Fruit fly (Drosophila melanogaster) whole organism, embryonic: Measurements from ENCODE around the gene CG32573.
A peak's percentile ranks its signal among the peaks of the same experiment; 100 is the strongest.

ENCODE experiments used
- B-H1 ChIP-seq: fragments of 200-800 bp; sonication (Bioruptor generic); IDR thresholded peaks from 3 replicates; pipeline ENCODE4 v1.3.6; 2022; ENCODE audit warnings: missing biosample characterization, missing genetic modification characterization
- Blimp-1 ChIP-seq: fragments of 200-800 bp; sonication (Bioruptor generic); optimal IDR thresholded peaks from 3 replicates; lab custom pipeline; 2018; ENCODE audit warnings: missing biosample characterization, missing genetic modification characterization, mild to moderate bottlenecking, moderate library complexity, missing genetic modification reagents
- CG10979 ChIP-seq: fragments of 200-800 bp; sonication (Bioruptor generic); optimal IDR thresholded peaks from 2 replicates; lab custom pipeline; 2018; ENCODE audit warnings: missing biosample characterization, mild to moderate bottlenecking, missing genetic modification characterization, moderate library complexity
- CG11504 ChIP-seq: fragments of 200-800 bp; sonication (Bioruptor generic); optimal IDR thresholded peaks from 3 replicates; lab custom pipeline; 2019; ENCODE audit warnings: missing biosample characterization, mild to moderate bottlenecking, missing genetic modification characterization, moderate library complexity
- CG17359 ChIP-seq: fragments of 200-800 bp; sonication (Bioruptor generic); optimal IDR thresholded peaks from 3 replicates; lab custom pipeline; 2018; ENCODE audit warnings: missing biosample characterization, mild to moderate bottlenecking, missing genetic modification characterization, moderate library complexity
- CG17361 ChIP-seq: fragments of 200-800 bp; sonication (Bioruptor generic); IDR thresholded peaks from 3 replicates; pipeline ENCODE4 v1.3.6; 2022; ENCODE audit warnings: missing biosample characterization, missing genetic modification characterization
- CG17385 ChIP-seq: fragments of 200-800 bp; sonication (Bioruptor generic); optimal IDR thresholded peaks from 3 replicates; lab custom pipeline; 2018; ENCODE audit warnings: missing biosample characterization, mild to moderate bottlenecking, missing genetic modification characterization
- CG18262 ChIP-seq: fragments of 200-800 bp; optimal IDR thresholded peaks from 3 replicates; lab custom pipeline; 2019; ENCODE audit warnings: missing biosample characterization, mild to moderate bottlenecking, missing genetic modification characterization, moderate library complexity
- CG18599 ChIP-seq: fragments of 200-800 bp; sonication (Bioruptor generic); optimal IDR thresholded peaks from 3 replicates; lab custom pipeline; 2017; ENCODE audit warnings: missing biosample characterization, missing genetic modification characterization, mild to moderate bottlenecking, moderate library complexity, missing genetic modification reagents
- CG30403 ChIP-seq: fragments of 200-800 bp; sonication (Bioruptor generic); optimal IDR thresholded peaks from 3 replicates; lab custom pipeline; 2016; ENCODE audit warnings: missing biosample characterization, missing genetic modification characterization
- CG3281 ChIP-seq: fragments of 200-800 bp; sonication (Bioruptor generic); optimal IDR thresholded peaks from 3 replicates; lab custom pipeline; 2017; ENCODE audit warnings: missing biosample characterization, mild to moderate bottlenecking, missing genetic modification characterization
- CG34376 ChIP-seq: fragments of 200-800 bp; sonication (Bioruptor generic); optimal IDR thresholded peaks from 2 replicates; lab custom pipeline; 2018; ENCODE audit warnings: missing biosample characterization, mild to moderate bottlenecking, missing genetic modification characterization
- CG43689 ChIP-seq: fragments of 200-800 bp; sonication (Bioruptor generic); IDR thresholded peaks from 2 replicates; pipeline ENCODE4 v1.3.6; 2022; ENCODE audit warnings: missing biosample characterization, missing genetic modification characterization
- CG4404 ChIP-seq: fragments of 200-800 bp; sonication (Bioruptor generic); IDR thresholded peaks from 2 replicates; pipeline ENCODE4 v1.3.6; 2022; ENCODE audit warnings: missing biosample characterization, missing genetic modification characterization
- CG6791 ChIP-seq: fragments of 200-800 bp; sonication (Bioruptor generic); IDR thresholded peaks from 3 replicates; pipeline ENCODE4 v1.3.6; 2022; ENCODE audit warnings: missing biosample characterization, missing genetic modification characterization; ENCODE audit not compliant: partially characterized antibody
- CG6854 ChIP-seq: fragments of 200-800 bp; sonication (Bioruptor generic); optimal IDR thresholded peaks from 3 replicates; lab custom pipeline; 2017; ENCODE audit warnings: missing biosample characterization, mild to moderate bottlenecking, missing genetic modification characterization
- CG7556 ChIP-seq: fragments of 200-800 bp; sonication (Bioruptor generic); optimal IDR thresholded peaks from 2 replicates; lab custom pipeline; 2017; ENCODE audit warnings: missing biosample characterization, mild to moderate bottlenecking, missing genetic modification characterization
- CoRest ChIP-seq: fragments of 200-800 bp; sonication (Bioruptor generic); optimal IDR thresholded peaks from 3 replicates; lab custom pipeline; 2018; ENCODE audit warnings: missing biosample characterization, mild to moderate bottlenecking, missing genetic modification characterization, moderate library complexity
- Hand ChIP-seq: fragments of 200-800 bp; sonication (Bioruptor generic); optimal IDR thresholded peaks from 2 replicates; lab custom pipeline; 2017; ENCODE audit warnings: mild to moderate bottlenecking, missing biosample characterization, missing genetic modification reagents, missing genetic modification characterization
- Hr51 ChIP-seq, 2 experiments: fragments of 200-800 bp; sonication (Bioruptor generic); optimal IDR thresholded peaks; 2 replicates in 1 of 2; 3 replicates in 1 of 2; lab custom pipeline; 2016 to 2018; ENCODE audit warnings: missing biosample characterization in 2 of 2, missing genetic modification characterization in 2 of 2, mild to moderate bottlenecking in 1 of 2, moderate library complexity in 1 of 2
- Med ChIP-seq: fragments of 200-800 bp; sonication (Bioruptor generic); peaks from one replicate; lab custom pipeline; 2016; ENCODE audit warnings: missing biosample characterization, missing genetic modification characterization, mild to moderate bottlenecking, inconsistent platforms, moderate library complexity
- Meics ChIP-seq: fragments of 200-800 bp; sonication (Bioruptor generic); optimal IDR thresholded peaks from 2 replicates; lab custom pipeline; 2017; ENCODE audit warnings: missing biosample characterization, mild to moderate bottlenecking, missing genetic modification characterization
- NC2α ChIP-seq: fragments of 200-800 bp; sonication (Bioruptor generic); optimal IDR thresholded peaks from 2 replicates; lab custom pipeline; 2016; ENCODE audit warnings: missing biosample characterization, missing genetic modification characterization
- Oli ChIP-seq: fragments of 200-800 bp; sonication (Bioruptor generic); optimal IDR thresholded peaks from 2 replicates; lab custom pipeline; 2018; ENCODE audit warnings: missing biosample characterization, mild to moderate bottlenecking, missing genetic modification characterization, moderate library complexity
- Pdp1 ChIP-seq, 2 experiments: fragments of 200-800 bp; sonication (Bioruptor generic); optimal IDR thresholded peaks; 3 replicates each; lab custom pipeline; 2016; ENCODE audit warnings: missing biosample characterization in 2 of 2, missing genetic modification characterization in 2 of 2, mild to moderate bottlenecking in 1 of 2, moderate library complexity in 1 of 2
- Poxn ChIP-seq: fragments of 200-800 bp; sonication (Bioruptor generic); IDR thresholded peaks from 2 replicates; pipeline ENCODE4 v1.3.6; 2022; ENCODE audit warnings: missing biosample characterization, missing genetic modification characterization
- Sox100B ChIP-seq: fragments of 200-800 bp; sonication (Bioruptor generic); optimal IDR thresholded peaks from 3 replicates; lab custom pipeline; 2018; ENCODE audit warnings: missing biosample characterization, mild to moderate bottlenecking, missing genetic modification characterization
- Sox102F ChIP-seq: fragments of 200-800 bp; sonication (Bioruptor generic); optimal IDR thresholded peaks from 2 replicates; lab custom pipeline; 2018; ENCODE audit warnings: missing biosample characterization, mild to moderate bottlenecking, missing genetic modification characterization, moderate library complexity
- Ssrp ChIP-seq: fragments of 200-800 bp; sonication (Bioruptor generic); optimal IDR thresholded peaks from 2 replicates; lab custom pipeline; 2018; ENCODE audit warnings: missing biosample characterization, mild to moderate bottlenecking, missing genetic modification characterization, moderate library complexity
- chinmo ChIP-seq: fragments of 200-800 bp; sonication (Bioruptor generic); IDR thresholded peaks from 4 replicates; pipeline ENCODE4 v1.3.6; 2022; ENCODE audit warnings: missing biosample characterization, missing genetic modification characterization; ENCODE audit not compliant: partially characterized antibody
- corto ChIP-seq: fragments of 200-800 bp; sonication (Bioruptor generic); optimal IDR thresholded peaks from 2 replicates; lab custom pipeline; 2016; ENCODE audit warnings: missing biosample characterization, mild to moderate bottlenecking, missing genetic modification characterization, moderate library complexity
- emc ChIP-seq: fragments of 200-800 bp; sonication (Bioruptor generic); optimal IDR thresholded peaks from 2 replicates; lab custom pipeline; 2016; ENCODE audit warnings: missing biosample characterization, missing genetic modification characterization
- esg ChIP-seq: fragments of 200-800 bp; sonication (Bioruptor generic); conservative IDR thresholded peaks from 2 replicates; pipeline ENCODE4 v1.3.6; 2022; ENCODE audit warnings: missing biosample characterization, missing genetic modification characterization
- fd96Cb ChIP-seq: fragments of 200-800 bp; sonication (Bioruptor generic); optimal IDR thresholded peaks from 2 replicates; lab custom pipeline; 2018; ENCODE audit warnings: missing biosample characterization, mild to moderate bottlenecking, missing genetic modification characterization, moderate library complexity
- gem ChIP-seq: fragments of 200-800 bp; sonication (Bioruptor generic); optimal IDR thresholded peaks from 2 replicates; lab custom pipeline; 2019; ENCODE audit warnings: missing biosample characterization, mild to moderate bottlenecking, missing genetic modification characterization, moderate library complexity
- grau ChIP-seq: fragments of 200-800 bp; optimal IDR thresholded peaks from 3 replicates; lab custom pipeline; 2019; ENCODE audit warnings: missing biosample characterization, mild to moderate bottlenecking, missing genetic modification characterization, moderate library complexity
- lab ChIP-seq: fragments of 200-800 bp; sonication (Bioruptor generic); optimal IDR thresholded peaks from 3 replicates; lab custom pipeline; 2017; ENCODE audit warnings: missing biosample characterization, missing genetic modification characterization, mild to moderate bottlenecking, moderate library complexity, missing genetic modification reagents
- maf-S ChIP-seq: fragments of 200-800 bp; sonication (Bioruptor generic); optimal IDR thresholded peaks from 2 replicates; lab custom pipeline; 2016; ENCODE audit warnings: missing biosample characterization, missing genetic modification characterization
- nmo ChIP-seq: fragments of 200-800 bp; sonication (Bioruptor generic); optimal IDR thresholded peaks from 2 replicates; lab custom pipeline; 2018; ENCODE audit warnings: missing biosample characterization, mild to moderate bottlenecking, missing genetic modification characterization, moderate library complexity
- org-1 ChIP-seq: fragments of 200-800 bp; sonication (Bioruptor generic); optimal IDR thresholded peaks from 2 replicates; lab custom pipeline; 2017; ENCODE audit warnings: missing biosample characterization, missing genetic modification characterization
- pb ChIP-seq: fragments of 200-800 bp; sonication (Bioruptor generic); optimal IDR thresholded peaks from 3 replicates; lab custom pipeline; 2016; ENCODE audit warnings: missing biosample characterization, missing genetic modification characterization
- phol ChIP-seq: fragments of 200-800 bp; sonication (Bioruptor generic); optimal IDR thresholded peaks from 3 replicates; lab custom pipeline; 2018; ENCODE audit warnings: missing biosample characterization, mild to moderate bottlenecking, missing genetic modification characterization, moderate library complexity
- row ChIP-seq: fragments of 200-800 bp; sonication (Bioruptor generic); IDR thresholded peaks from 3 replicates; pipeline ENCODE4 v1.3.6; 2022; ENCODE audit warnings: missing biosample characterization, missing genetic modification characterization
- sens ChIP-seq: fragments of 200-800 bp; sonication (Bioruptor generic); peaks from one replicate; lab custom pipeline; 2016; ENCODE audit warnings: missing biosample characterization, missing genetic modification characterization

CG32573 gene

dm6 chrX:16695658-16696181 is 44.5 kb downstream of the CG32573 start, which contains the start of gene CG4678 (continued):
- peak; percentile 73 for TF ChIP-seq sens (GFP tag; lab: Kevin White, UChicago)
- no peak for TF ChIP-seq NC2α (GFP tag; lab: Kevin White, UChicago)
- TF ChIP-seq corto (GFP tag; lab: Kevin White, UChicago) = no peak
- TF ChIP-seq CG6854 (GFP tag; lab: Kevin White, UChicago) = no peak

DNA sequence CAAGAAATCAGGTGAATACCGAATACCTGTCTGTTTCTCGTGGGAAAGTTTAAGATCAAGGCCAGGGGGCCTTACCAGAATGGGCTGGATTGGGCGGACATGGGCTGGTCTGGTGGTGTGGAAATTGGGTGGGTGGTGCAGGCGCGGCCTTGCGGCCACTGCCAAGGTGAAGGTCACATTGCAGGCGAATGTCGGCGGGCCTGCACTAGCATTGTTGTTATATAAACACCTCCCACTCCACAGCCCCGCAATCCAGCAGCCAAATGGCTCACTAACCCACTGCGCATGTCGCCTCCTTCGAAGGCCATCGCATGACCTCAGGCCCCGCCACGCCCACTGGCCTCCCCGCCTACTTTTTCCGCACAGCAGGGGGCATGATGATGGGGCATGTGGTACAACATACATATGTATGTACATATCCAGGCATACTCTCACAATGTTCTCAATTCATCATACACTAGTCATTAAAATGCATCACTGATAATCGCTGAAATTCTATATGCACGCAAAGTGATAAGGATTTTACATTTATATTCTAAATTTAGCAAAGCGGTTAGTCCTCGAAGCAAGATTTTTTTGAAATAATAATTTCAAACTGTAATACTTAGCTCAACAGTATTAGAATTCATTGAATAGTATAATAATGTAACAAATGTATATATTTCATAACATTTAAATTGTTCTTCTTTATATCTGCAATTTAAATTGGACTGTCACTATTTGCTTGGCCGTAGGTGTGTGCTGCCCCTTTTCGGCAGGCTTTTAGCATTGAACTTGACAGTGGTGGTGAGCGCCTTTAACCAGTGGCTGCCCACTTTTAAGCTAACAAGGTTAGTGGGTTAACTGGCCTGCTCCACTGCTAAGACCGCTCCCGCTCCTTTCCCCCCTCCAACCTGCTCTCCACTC is 45.7 kb downstream of the CG32573 start:
- no peak for TF ChIP-seq Blimp-1 (GFP tag; lab: Kevin White, UChicago)
- no peak for TF ChIP-seq B-H1 (GFP tag; lab: Robert Waterston, UW)
- TF ChIP-seq pb (GFP tag; lab: Kevin White, UChicago) = no peak
- peak; percentile 17 for TF ChIP-seq lab (GFP tag; lab: Kevin White, UChicago)
- TF ChIP-seq emc (GFP tag; lab: Kevin White, UChicago) = no peak
- TF ChIP-seq CG17385 = peak; percentile 13
- TF ChIP-seq maf-S (GFP tag; lab: Kevin White, UChicago) = no peak
- TF ChIP-seq Oli (tag; lab: Kevin White, UChicago) = peak; percentile 0
- peak in 1 of 2 experiments; percentile 32 for TF ChIP-seq Hr51 (GFP tag; optimal IDR thresholded peaks at IDR 0.05; lab: Kevin White, UChicago)
- peak; percentile 17 for TF ChIP-seq CoRest
- peak; percentile 48 for TF ChIP-seq CG17361 (GFP tag; lab: Robert Waterston, UW)
- peak; percentile 24 for TF ChIP-seq CG3281 (GFP tag; lab: Kevin White, UChicago)
- TF ChIP-seq Med (GFP tag; lab: Kevin White, UChicago) = peak; percentile 53
- peak; percentile 49 for TF ChIP-seq gem (tag; lab: Kevin White, UChicago)
- peak; percentile 4 for TF ChIP-seq Hand
- TF ChIP-seq Sox100B (GFP tag; lab: Kevin White, UChicago) = peak; percentile 12
- TF ChIP-seq CG30403 (GFP tag; lab: Kevin White, UChicago) = peak; percentile 7
- no peak for TF ChIP-seq NC2α (GFP tag; lab: Kevin White, UChicago)
- TF ChIP-seq phol (tag; lab: Kevin White, UChicago) = peak; percentile 2
- TF ChIP-seq esg (GFP tag; lab: Robert Waterston, UW) = no peak
- TF ChIP-seq grau (tag; lab: Kevin White, UChicago) = peak; percentile 13
- TF ChIP-seq CG6791 (GFP tag; lab: Robert Waterston, UW) = 0 out of 3 replicates have a peak, but pooled peaks have one; percentile 27
- TF ChIP-seq Meics (GFP tag; lab: Kevin White, UChicago) = peak; percentile 40
- TF ChIP-seq CG17359 = peak; percentile 10
- TF ChIP-seq CG18262 (tag; lab: Kevin White, UChicago) = peak; percentile 37
- TF ChIP-seq CG11504 (tag; lab: Kevin White, UChicago) = peak; percentile 55
- TF ChIP-seq CG4404 (GFP tag; lab: Robert Waterston, UW) = no peak
- TF ChIP-seq fd96Cb (tag; lab: Kevin White, UChicago) = peak; percentile 11
- no peak for TF ChIP-seq CG34376 (GFP tag; lab: Kevin White, UChicago)
- peak in 1 of 2 experiments; percentile 57 for TF ChIP-seq Pdp1 (GFP tag; optimal IDR thresholded peaks at IDR 0.05; lab: Kevin White, UChicago)
- TF ChIP-seq Sox102F = peak; percentile 18
- TF ChIP-seq CG18599 (GFP tag; lab: Kevin White, UChicago) = peak; percentile 40
- TF ChIP-seq CG10979 (tag; lab: Kevin White, UChicago) = no peak
- 0 out of 3 replicates have a peak, but pooled peaks have one; percentile 13 for TF ChIP-seq row (GFP tag; lab: Robert Waterston, UW)
- TF ChIP-seq CG43689 = no peak
- TF ChIP-seq chinmo (GFP tag; lab: Robert Waterston, UW) = 0 out of 4 replicates have a peak, but pooled peaks have one; percentile 51
- TF ChIP-seq Ssrp (tag; lab: Kevin White, UChicago) = no peak
- TF ChIP-seq Poxn = no peak
- peak; percentile 50 for TF ChIP-seq CG7556 (GFP tag; lab: Kevin White, UChicago)
- peak; percentile 21 for TF ChIP-seq nmo
- TF ChIP-seq org-1 (GFP tag; lab: Kevin White, UChicago) = peak; percentile 8
